Fruit fly (Drosophila melanogaster): ENCODE measurements around the gene Cip4.

Gene Cip4

DNA sequence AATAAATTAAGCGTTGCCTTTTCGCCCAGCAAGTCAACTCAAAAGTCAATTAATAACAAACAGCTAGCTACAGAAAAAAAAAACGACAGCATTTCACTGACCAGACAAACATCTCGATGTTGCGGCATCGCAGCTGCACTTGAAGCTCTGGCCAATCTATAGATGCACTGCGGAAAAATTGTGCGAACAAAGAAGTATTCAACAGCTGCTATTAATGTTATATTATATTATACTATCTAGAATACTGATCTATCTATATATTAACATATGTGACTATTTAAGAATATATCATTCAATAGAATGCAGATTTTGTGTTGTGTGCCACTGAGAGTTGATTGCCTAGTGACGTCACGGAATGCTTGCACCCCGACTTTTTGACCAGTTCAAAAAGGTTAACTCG, 15.8 kb downstream of the Cip4 start:
- no peak for TF ChIP-seq CG17801 (GFP tag; optimal IDR thresholded peaks at IDR 0.05; ENCODE audit: partially characterized antibody)

DNA sequence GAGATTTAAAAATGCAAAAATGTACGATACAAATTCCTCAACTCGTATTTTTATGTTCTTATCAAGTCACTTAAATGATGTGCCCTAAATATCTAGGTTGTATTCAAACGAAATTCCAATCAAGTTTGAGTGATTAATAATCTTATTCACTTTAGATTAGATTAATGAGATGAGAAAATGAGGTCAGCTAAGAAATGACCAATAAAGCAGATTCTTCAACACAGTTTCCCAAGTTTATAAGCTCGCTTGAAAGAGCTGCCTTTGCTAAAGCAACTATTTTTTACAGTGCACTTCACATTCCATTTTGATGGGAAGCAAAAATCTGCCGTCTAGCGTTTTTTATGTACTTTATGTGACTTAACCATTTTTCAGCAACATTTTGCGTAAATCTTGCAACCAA, 17.5 kb downstream of the Cip4 start:
- TF ChIP-seq CG17801 (GFP tag; optimal IDR thresholded peaks at IDR 0.05; ENCODE audit: partially characterized antibody) = no peak

DNA sequence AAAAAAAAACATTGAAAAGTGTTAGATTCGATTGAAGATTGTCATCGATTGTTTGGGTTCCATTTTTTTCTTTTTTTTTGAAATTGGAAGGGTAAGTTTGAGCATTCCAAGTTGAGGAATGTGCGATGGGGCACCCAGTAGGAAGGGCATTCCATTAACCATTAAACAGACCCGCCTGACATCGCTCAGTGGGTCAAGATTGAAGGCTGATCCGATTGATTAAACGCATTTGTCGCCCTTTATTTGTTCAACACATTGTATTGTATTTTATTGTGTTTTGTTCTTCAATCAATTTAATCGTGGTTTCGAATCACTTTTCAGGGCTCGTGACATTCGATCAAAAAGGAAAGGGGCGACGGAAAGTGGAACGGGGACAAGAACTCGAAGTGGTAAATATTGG, 22.8 kb downstream of the Cip4 start:
- no peak for TF ChIP-seq CG17801 (GFP tag; optimal IDR thresholded peaks at IDR 0.05; ENCODE audit: partially characterized antibody)

DNA sequence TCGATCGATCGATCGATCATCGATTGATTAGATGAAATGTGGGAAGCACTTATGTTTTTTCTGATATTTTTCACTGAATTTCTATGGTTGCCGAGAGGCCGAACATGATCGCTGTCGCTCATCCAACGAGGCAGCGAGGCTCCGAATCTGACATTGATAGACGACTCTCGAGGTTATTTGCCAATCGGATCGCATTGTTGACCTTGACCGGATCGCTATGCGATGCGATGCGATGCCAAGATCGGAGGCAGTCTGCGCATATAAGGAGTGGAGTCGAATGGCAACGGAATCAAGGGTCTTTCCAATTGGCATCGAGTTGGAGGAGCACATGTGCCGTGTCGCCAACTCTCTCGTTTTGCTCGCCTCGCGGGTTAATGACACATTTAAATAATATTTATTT, 23.7 kb downstream of the Cip4 start:
- TF ChIP-seq CG17801 (GFP tag; optimal IDR thresholded peaks at IDR 0.05; ENCODE audit: partially characterized antibody) = no peak

DNA sequence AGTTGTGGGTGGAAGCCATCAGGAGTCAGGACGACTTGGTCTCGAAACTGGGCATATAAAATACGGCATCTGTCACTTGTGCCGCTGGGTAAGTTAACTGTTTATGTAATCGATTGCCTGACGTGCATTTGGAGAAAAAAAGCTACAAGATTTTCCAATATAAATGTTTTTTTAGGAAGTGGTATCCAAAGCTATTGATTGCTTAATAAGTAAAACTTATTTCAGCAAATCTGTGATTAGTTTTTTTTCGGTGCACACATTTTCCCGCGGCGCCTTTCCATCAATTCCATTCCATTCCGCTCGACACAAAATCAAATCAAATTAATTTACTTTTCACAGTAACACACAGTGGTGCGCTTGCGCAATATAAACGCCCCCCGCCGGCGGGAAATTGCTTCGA, 24.4 kb downstream of the Cip4 start:
- TF ChIP-seq CG17801 (GFP tag; optimal IDR thresholded peaks at IDR 0.05; ENCODE audit: partially characterized antibody) = no peak

DNA sequence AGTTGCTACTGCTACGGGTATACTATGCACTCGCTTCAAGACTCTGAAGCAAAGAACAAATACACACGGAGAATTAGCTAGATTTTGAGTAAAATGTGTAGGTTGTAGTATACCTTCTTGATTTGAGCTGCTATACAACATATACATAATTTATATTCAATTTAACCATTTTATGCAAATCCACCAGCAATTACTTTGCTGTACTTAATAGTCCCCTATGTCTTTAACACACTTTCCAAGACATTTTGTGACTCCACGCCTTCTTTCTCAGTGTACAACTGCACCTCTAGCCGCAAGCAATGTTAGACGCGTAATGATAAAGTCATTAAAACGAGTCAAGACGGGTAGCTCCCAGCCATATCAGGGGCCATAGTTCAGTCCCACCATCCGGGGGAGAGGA, 27.3 kb downstream of the Cip4 start:
- no peak for TF ChIP-seq CG17801 (GFP tag; optimal IDR thresholded peaks at IDR 0.05; ENCODE audit: partially characterized antibody)

DNA sequence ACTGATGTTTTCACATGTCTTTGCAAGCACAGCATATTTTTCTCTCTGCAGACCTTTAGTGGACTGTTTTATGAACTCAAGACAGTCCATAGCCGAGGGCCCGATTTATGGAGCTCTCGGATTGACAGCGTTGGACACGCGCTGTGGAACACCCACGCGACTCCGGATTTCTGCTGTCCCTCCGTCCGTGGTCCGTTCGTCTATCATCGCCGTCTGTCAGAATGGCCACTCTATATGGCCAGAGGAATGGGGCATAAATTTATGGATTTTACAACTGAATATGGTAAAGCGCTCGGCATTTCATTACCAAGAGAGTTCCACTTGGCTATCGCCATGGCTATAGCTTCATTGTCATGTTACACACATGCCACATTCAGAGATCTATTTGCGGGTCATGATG, 35.9 kb downstream of the Cip4 start:
- TF ChIP-seq CG17801 (GFP tag; optimal IDR thresholded peaks at IDR 0.05; ENCODE audit: partially characterized antibody) = no peak

DNA sequence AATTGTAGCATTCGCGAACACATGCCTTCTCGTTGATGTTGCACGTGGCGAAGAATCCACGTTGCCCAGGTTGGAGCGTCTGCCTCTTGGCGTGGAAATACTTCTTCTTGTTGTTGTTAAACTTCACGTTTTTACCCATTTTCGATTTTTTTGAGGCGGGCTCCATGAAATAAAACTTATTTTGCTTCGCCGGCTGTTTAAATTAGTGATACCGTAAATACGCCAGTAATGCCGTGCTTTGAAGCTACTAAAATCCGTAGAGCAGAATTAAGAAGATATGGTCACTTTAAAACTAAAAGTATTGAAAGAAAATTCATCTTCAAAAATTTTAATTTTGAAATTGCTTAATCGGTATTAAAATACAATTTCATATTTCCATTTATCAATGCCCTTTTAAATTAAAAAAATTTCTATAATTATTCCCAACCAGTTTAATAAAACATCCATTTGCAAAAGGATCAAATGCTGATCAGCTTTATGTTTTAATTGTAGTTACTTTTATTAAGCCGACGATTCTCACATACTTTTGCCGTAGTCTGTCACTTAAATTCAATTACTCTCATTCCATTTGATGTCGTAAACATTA, 41.8 kb downstream of the Cip4 start, which contains the start of gene CG15014:
TSS of gene CG15014 (minus strand) at position 228 of the 586 bp plus-strand sequence.
- TF ChIP-seq CG17801 (GFP tag; optimal IDR thresholded peaks at IDR 0.05; ENCODE audit: partially characterized antibody) = no peak

DNA sequence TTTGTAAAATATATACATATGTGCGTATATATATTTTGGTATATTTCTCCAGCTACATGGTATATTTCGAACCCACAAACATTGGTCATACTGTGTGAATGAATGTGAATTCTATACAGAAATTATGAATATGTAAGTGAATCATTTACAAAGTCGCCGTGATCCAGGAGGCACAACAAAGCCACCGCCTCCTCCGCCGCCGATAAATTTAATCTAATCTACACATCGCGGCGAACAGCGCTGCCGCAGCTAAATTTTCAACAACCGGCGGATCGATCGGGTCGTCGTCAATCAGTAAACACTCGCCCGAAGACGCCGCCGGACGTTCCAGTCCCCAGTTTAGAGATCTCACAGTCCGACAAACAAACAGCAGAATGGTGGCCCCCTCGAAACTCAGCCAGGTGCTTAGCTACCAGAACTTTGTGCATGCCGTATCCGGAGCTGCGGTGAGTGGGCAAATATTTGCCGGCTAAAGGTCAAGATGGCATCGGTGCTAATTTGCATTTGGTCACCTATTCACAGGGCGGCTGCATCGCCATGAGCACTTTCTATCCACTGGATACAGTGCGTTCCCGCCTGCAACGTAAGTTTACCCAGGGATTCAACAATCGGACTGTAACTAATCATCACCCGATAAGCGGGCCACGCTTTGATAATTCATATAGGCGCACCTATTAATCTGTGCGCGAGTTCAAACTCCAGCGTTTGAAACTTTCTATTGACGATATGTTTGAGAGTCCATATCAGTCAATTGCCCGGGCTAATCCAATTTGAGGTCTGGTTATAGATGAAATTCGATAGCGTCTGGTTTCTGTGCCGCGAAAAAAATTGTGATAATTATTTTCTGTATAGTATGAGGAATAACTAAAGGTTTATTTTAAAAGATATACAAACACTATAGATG, 45.0 kb downstream of the Cip4 start, which contains the start of gene PMP34:
TSS of gene PMP34 (plus strand) at position 79 of the 904 bp plus-strand sequence.
- peak; percentile 27 for TF ChIP-seq CG17801 (GFP tag; optimal IDR thresholded peaks at IDR 0.05; ENCODE audit: partially characterized antibody)

DNA sequence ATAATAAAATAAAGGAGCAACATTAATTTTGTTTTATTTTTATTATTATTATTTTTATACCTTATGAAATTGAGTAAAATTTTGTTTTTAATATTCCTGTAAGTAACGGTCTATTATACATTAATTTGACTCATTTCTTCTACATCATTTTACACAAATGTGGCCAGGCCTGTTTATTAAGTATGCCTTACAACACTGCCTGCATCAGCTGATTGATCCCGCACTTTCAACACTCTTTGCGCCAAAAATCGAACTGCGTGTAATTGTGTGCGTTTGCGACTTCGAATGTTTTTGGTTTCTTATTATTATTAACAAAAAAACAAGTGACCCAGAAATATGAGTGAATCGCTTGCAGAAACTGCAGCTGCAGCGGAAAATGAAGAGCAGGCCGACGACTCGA, 50.6 kb downstream of the Cip4 start, which contains the start of gene Claspin:
TSS of gene Claspin (plus strand) at position 185 of the 400 bp plus-strand sequence.
- no peak for TF ChIP-seq CG17801 (GFP tag; optimal IDR thresholded peaks at IDR 0.05; ENCODE audit: partially characterized antibody)

DNA sequence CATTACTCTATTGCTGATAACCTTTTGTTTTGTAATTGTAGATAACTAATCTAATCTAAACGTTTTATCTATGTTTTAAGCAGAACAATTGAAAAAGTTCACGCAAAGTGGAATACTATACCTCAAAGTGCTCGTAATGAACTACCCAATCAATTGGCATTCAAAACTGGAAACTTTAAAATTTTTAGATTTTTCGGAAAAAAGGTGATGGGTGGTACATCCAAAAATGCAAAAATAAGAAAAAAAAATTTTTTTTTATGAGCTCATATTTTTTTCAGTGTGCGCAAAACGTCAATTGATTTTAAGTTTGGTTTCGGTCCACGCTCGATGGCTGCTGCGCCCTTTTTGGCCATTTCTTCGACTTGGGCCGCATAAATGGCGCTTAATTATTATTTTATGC, 53.3 kb downstream of the Cip4 start:
- no peak for TF ChIP-seq CG17801 (GFP tag; optimal IDR thresholded peaks at IDR 0.05; ENCODE audit: partially characterized antibody)

DNA sequence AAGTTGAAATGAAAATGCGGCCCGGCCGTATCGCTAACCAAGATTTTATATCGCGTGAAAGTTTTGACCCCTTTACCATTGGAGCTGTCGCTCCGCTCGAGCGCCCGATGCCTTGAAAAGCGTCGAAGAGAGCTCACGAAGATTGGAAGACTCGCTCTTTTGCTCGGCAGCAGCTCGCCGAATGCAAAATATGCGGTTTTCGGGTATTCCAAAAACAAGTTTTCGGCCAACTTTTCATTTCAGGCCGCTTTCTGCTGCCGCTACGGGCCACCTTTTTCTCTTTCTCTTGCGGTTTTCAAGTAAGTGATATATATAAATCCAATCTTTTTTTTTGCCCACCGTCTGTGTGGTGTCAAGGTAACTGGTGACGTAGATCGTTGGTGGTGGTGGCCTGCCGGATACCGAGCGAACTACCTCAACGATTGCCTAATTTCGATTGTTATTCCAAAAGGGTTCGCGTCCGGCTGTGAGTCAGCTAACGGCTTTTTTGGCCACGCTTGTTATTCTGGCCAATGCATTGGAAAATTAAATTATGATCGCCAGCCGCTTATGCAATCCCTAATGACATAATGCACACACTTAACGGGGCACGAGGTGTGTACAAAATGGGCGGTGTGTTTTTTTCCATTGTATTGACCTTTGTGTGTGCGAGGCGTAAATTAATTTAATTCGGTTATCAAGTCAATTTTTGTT, 56.1 kb downstream of the Cip4 start, which contains the start of gene dyl:
TSS of gene dyl (minus strand) at position 28 of the 693 bp plus-strand sequence.
- TF ChIP-seq CG17801 (GFP tag; optimal IDR thresholded peaks at IDR 0.05; ENCODE audit: partially characterized antibody) = no peak

DNA sequence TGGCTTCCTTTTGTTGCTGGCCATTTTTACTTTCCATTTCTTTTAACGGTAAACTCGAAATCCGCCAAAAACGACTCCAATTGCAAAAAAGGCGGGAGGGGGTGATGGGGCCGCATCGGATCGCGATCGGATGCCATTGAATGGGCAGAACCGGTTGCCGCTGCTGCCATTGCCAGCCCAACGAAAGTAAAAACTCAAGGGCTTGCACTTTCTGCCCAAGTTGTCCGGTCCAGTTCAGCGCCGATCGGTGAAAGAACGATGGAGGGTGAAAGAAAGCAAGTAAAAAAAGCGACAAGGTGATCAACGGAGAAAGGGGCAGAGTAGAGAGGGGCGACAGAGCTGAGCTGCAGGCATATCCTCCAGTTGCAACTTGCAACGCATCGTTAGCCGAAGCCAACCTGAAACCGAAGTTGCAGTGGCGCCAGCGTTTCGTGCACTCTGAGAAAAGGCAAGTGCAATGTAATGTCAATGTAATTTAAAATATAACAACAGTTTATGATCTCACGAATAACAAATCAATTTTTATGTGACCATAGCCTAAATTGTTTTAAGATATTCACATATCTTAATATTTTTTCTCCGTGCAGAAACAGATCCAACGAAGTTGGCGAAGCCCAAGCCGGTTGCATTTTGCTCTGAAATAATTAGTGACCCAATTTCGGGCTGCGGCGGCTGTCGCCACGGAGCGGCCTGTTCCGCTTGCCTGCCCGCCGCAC, 59.5 kb downstream of the Cip4 start:
- no peak for TF ChIP-seq CG17801 (GFP tag; optimal IDR thresholded peaks at IDR 0.05; ENCODE audit: partially characterized antibody)

DNA sequence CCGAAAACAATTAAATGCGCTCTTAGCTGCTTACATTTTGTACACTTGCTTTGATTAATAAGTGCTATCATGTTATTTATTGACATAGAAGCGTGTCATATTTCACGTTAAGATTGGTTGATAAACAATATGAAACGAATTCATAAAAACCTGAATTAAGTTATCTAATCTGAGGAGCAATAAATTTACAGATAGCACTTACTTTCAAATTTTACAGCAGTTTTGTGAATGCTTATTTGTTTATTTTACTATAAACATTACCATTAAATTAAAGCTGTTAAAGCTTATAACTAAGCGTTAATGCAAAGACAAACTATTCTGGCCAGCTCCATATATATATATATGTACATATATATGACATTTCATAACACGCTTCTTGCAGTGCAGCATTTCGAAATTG, 61.8 kb downstream of the Cip4 start:
- TF ChIP-seq CG17801 (GFP tag; optimal IDR thresholded peaks at IDR 0.05; ENCODE audit: partially characterized antibody) = no peak

DNA sequence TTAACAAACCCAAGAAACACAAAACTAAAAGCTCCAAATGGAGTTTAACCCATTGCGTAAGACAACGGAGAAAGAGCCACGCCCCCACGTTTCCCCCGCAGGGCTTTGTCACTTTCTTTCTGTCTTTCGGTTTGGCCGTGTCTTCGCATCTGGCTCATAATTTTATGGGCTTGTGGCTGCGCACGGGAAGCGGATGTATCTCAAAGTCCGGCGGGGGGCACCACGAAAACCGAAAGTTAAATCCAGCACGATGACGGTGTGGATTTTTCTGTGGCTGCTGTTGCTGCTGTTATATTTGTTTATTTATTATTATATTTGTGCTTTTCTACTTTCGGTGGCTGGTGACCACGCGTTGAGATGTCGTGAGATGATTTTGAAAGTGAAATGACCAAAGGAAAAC, 67.1 kb downstream of the Cip4 start:
- no peak for TF ChIP-seq CG17801 (GFP tag; optimal IDR thresholded peaks at IDR 0.05; ENCODE audit: partially characterized antibody)
